Worm (Caenorhabditis elegans): ENCODE results near the gene Y41C4A.32.

DNA sequence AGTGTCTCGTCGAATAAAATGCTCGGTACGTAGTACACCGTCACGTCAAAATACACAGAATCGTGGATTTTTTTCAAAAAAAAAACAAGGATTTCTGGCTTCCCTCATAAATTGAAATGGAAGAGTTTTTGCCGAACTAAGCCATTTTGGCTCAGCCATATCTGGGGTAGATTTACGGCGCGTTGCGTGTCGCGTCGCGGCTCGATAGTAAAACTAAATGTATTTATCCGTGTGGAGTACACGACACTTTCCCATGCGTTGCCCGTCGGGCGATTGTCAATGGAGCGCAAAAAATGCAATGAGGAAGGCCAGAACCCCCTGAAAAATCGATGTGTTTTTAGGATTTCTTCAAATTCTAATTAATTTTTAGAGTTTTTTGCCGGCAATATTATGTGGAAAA is 28.7 kb downstream of the Y41C4A.32 start:
- TF ChIP-seq ZK546.5 (tag; optimal IDR thresholded peaks at IDR 0.05) (no peak), egl-27 (tag; optimal IDR thresholded peaks at IDR 0.05) (no peak)

Measured in whole organism, L3 larva.